Fruit fly (Drosophila melanogaster): ENCODE results near the gene MnM.
A peak's percentile ranks its signal among the peaks of the same experiment; 100 is the strongest.

MnM gene

dm6 chr3L:3149060-3149872, 29.1 kb downstream of the MnM start (continued):
- TF ChIP-seq Dp (GFP tag; optimal IDR thresholded peaks at IDR 0.05) (no peak), pho (GFP tag; optimal IDR thresholded peaks at IDR 0.05) (no peak), Hsf (GFP tag; optimal IDR thresholded peaks at IDR 0.05) (no peak), psq (GFP tag; optimal IDR thresholded peaks at IDR 0.05) (no peak), lbe (GFP tag; optimal IDR thresholded peaks at IDR 0.05) (no peak), Bdp1 (GFP tag; optimal IDR thresholded peaks at IDR 0.05) (no peak), dati (GFP tag; IDR thresholded peaks at IDR 0.05) (no peak), Bgb (GFP tag; IDR thresholded peaks at IDR 0.05; ENCODE audit: partially characterized antibody) (peak; percentile 52; the same call in 1 of the 2 replicates), CG17359 (tag; optimal IDR thresholded peaks at IDR 0.05) (no peak), sc (optimal IDR thresholded peaks at IDR 0.05) (no peak), sc (GFP tag; optimal IDR thresholded peaks at IDR 0.05) (no peak), sisA (GFP tag; IDR thresholded peaks at IDR 0.05) (no peak), CG8765 (GFP tag; IDR thresholded peaks at IDR 0.05) (no peak), Sox100B (GFP tag; optimal IDR thresholded peaks at IDR 0.05) (no peak), CG13894 (tag; optimal IDR thresholded peaks at IDR 0.05) (no peak), ems (GFP tag; optimal IDR thresholded peaks at IDR 0.05) (no peak), Opbp (GFP tag; IDR thresholded peaks at IDR 0.05; ENCODE audit: partially characterized antibody) (no peak), CG1233 (GFP tag; optimal IDR thresholded peaks at IDR 0.05) (no peak), Hey (tag; optimal IDR thresholded peaks at IDR 0.05) (no peak), pnt (GFP tag; optimal IDR thresholded peaks at IDR 0.05) (no peak), klu (GFP tag; IDR thresholded peaks at IDR 0.05) (0 out of 2 replicates have a peak, but pooled peaks have one; percentile 15), CG17361 (GFP tag; IDR thresholded peaks at IDR 0.05) (no peak), CG10366 (GFP tag; IDR thresholded peaks at IDR 0.05) (no peak), mirr (GFP tag; optimal IDR thresholded peaks at IDR 0.05) (peak; percentile 65), bigmax (GFP tag; optimal IDR thresholded peaks at IDR 0.05) (no peak), zfh1 (GFP tag; IDR thresholded peaks at IDR 0.05) (0 out of 3 replicates have a peak, but pooled peaks have one; percentile 32), H2.0 (GFP tag; IDR thresholded peaks at IDR 0.05) (no peak), Taf1 (GFP tag; IDR thresholded peaks at IDR 0.05) (no peak), Dad (GFP tag; optimal IDR thresholded peaks at IDR 0.05) (no peak), CG8478 (optimal IDR thresholded peaks at IDR 0.05) (peak; percentile 54), bcd (GFP tag; optimal IDR thresholded peaks at IDR 0.05) (no peak), Xrp1 (GFP tag; IDR thresholded peaks at IDR 0.05) (no peak), CG16779 (GFP tag; IDR thresholded peaks at IDR 0.05) (no peak), knrl (GFP tag; IDR thresholded peaks at IDR 0.05; ENCODE audit: partially characterized antibody) (no peak; the same call in 2 of the 3 replicates), Tbp (GFP tag; optimal IDR thresholded peaks at IDR 0.05) (no peak), CG18764 (GFP tag; optimal IDR thresholded peaks at IDR 0.05) (no peak), NC2β (GFP tag; optimal IDR thresholded peaks at IDR 0.05) (no peak), tup (GFP tag; optimal IDR thresholded peaks at IDR 0.05) (no peak), Optix (GFP tag; IDR thresholded peaks at IDR 0.05) (no peak), CG13624 (GFP tag; optimal IDR thresholded peaks at IDR 0.05) (peak; percentile 72), CG6791 (GFP tag; IDR thresholded peaks at IDR 0.05; ENCODE audit: partially characterized antibody) (no peak), pan (optimal IDR thresholded peaks at IDR 0.05) (no peak), pan (GFP tag; optimal IDR thresholded peaks at IDR 0.05 in 1 of 2, IDR thresholded peaks at IDR 0.05 in 1 of 2) (no peak), Dref (GFP tag; IDR thresholded peaks at IDR 0.05) (peak; percentile 46), CG31388 (GFP tag; optimal IDR thresholded peaks at IDR 0.05) (no peak), B-H1 (GFP tag; IDR thresholded peaks at IDR 0.05) (no peak), CG15601 (tag; optimal IDR thresholded peaks at IDR 0.05) (no peak), vvl (GFP tag; IDR thresholded peaks at IDR 0.05) (peak; percentile 33; the same call in 1 of the 2 replicates), abd-A (tag; optimal IDR thresholded peaks at IDR 0.05) (peak; percentile 99), CG17568 (GFP tag; optimal IDR thresholded peaks at IDR 0.05) (no peak), nerfin-1 (tag; optimal IDR thresholded peaks at IDR 0.05) (no peak)
